Worm (Caenorhabditis elegans) whole organism, early embryonic: ENCODE data around the gene Y17G7B.12.
A peak's percentile ranks its signal among the peaks of the same experiment; 100 is the strongest.

Experiments used
- B0310.2 ChIP-seq: sonication (generic microtip); optimal IDR thresholded peaks from 2 replicates; lab custom pipeline; 2016; ENCODE audit warnings: mild to moderate bottlenecking, missing genetic modification characterization, missing compliant biosample characterization
- F13C5.2 ChIP-seq: sonication (generic microtip); optimal IDR thresholded peaks from 2 replicates; lab custom pipeline; 2017; ENCODE audit warnings: mild to moderate bottlenecking, missing genetic modification characterization, inconsistent platforms, missing compliant biosample characterization
- aly-1 ChIP-seq: sonication (generic microtip); optimal IDR thresholded peaks from 2 replicates; lab custom pipeline; 2016; ENCODE audit warnings: missing genetic modification characterization, missing compliant biosample characterization
- ama-1 ChIP-seq: fragments of 150-350 bp; optimal IDR thresholded peaks from 2 replicates; lab custom pipeline; 2014
- ceh-13 ChIP-seq: fragments of 200-800 bp; sonication (Bioruptor generic); optimal IDR thresholded peaks from 2 replicates; lab custom pipeline; 2018; ENCODE audit warnings: mild to moderate bottlenecking, missing genetic modification characterization, missing compliant biosample characterization
- ceh-36 ChIP-seq: sonication (generic microtip); optimal IDR thresholded peaks from 2 replicates; lab custom pipeline; 2016; ENCODE audit warnings: missing genetic modification characterization, inconsistent platforms, missing compliant biosample characterization
- ets-7 ChIP-seq: sonication (generic microtip); optimal IDR thresholded peaks from 2 replicates; lab custom pipeline; 2016; ENCODE audit warnings: missing genotype, missing genetic modification characterization, missing compliant biosample characterization
- flt-1 ChIP-seq: fragments of 200-800 bp; sonication (Bioruptor generic); IDR thresholded peaks from 2 replicates; pipeline ENCODE4 v1.3.6; 2022; ENCODE audit warnings: missing genetic modification characterization, missing compliant biosample characterization
- hmbx-1 ChIP-seq: sonication (generic microtip); optimal IDR thresholded peaks from 2 replicates; lab custom pipeline; 2016; ENCODE audit warnings: mild to moderate bottlenecking, missing genetic modification characterization, missing compliant biosample characterization
- hmg-4 ChIP-seq: fragments of 200-800 bp; sonication (Bioruptor generic); optimal IDR thresholded peaks from 2 replicates; lab custom pipeline; 2018; ENCODE audit warnings: mild to moderate bottlenecking, missing genetic modification characterization, missing compliant biosample characterization
- hnd-1 ChIP-seq: sonication (generic microtip); optimal IDR thresholded peaks from 2 replicates; lab custom pipeline; 2016; ENCODE audit warnings: missing genetic modification characterization, missing compliant biosample characterization
- pes-1 ChIP-seq: fragments of 200-800 bp; sonication (Bioruptor generic); IDR thresholded peaks from 2 replicates; pipeline ENCODE4 v1.3.6; 2022; ENCODE audit warnings: missing genetic modification reagents, missing genetic modification characterization, missing compliant biosample characterization
- scrt-1 ChIP-seq: fragments of 200-800 bp; sonication (Bioruptor generic); IDR thresholded peaks from 2 replicates; pipeline ENCODE4 v1.3.6; 2022; ENCODE audit warnings: missing genetic modification characterization, missing compliant biosample characterization
- sea-1 ChIP-seq: fragments of 200-800 bp; sonication (Bioruptor generic); conservative IDR thresholded peaks from 2 replicates; pipeline ENCODE4 v1.3.6; 2022; ENCODE audit warnings: missing genetic modification characterization, missing compliant biosample characterization
- tbx-11 ChIP-seq: fragments of 200-800 bp; sonication (Bioruptor generic); IDR thresholded peaks from 2 replicates; pipeline ENCODE4 v1.3.6; 2022; ENCODE audit warnings: missing genetic modification characterization, missing compliant biosample characterization
- tbx-37 ChIP-seq: fragments of 200-800 bp; sonication (Bioruptor generic); conservative IDR thresholded peaks from 2 replicates; pipeline ENCODE4 v1.3.6; 2022; ENCODE audit warnings: missing genetic modification reagents, missing genetic modification characterization, missing compliant biosample characterization
- tra-4 ChIP-seq: sonication (generic microtip); optimal IDR thresholded peaks from 2 replicates; lab custom pipeline; 2017; ENCODE audit warnings: missing genetic modification characterization, missing compliant biosample characterization

Gene Y17G7B.12

ce11 chrII:11979449-11980095 is 44.1 kb upstream of the Y17G7B.12 start, which contains the start of the genes ash-2 and Y17G7B.20:
Gene ash-2, plus strand, starts transcription at chrII:11979838.
Gene Y17G7B.20, minus strand, starts transcription at chrII:11979844.
- TF ChIP-seq hmg-4 (peak; percentile 58), pes-1 (GFP tag; lab: Robert Waterston, UW) (no peak), F13C5.2 (tag; lab: Kevin White, UChicago) (peak; percentile 74), tbx-37 (GFP tag; lab: Robert Waterston, UW) (no peak), ama-1 (lab: Kevin White, UChicago) (peak; percentile 72), ceh-13 (GFP tag; lab: Kevin White, UChicago) (no peak), flt-1 (GFP tag; lab: Robert Waterston, UW) (no peak)

- TF ChIP-seq F13C5.2 (tag; lab: Kevin White, UChicago) (peak; percentile 62), tbx-11 (GFP tag; lab: Robert Waterston, UW) (no peak), pes-1 (GFP tag; lab: Robert Waterston, UW) (0 out of 2 replicates have a peak, but pooled peaks have one; percentile 41), ceh-13 (GFP tag; lab: Kevin White, UChicago) (no peak), aly-1 (tag; lab: Kevin White, UChicago) (no peak), sea-1 (no peak), tbx-37 (GFP tag; lab: Robert Waterston, UW) (0 out of 2 replicates have a peak, but pooled peaks have one; percentile 35), ets-7 (tag; lab: Kevin White, UChicago) (no peak), scrt-1 (GFP tag; lab: Robert Waterston, UW) (no peak), tra-4 (tag; lab: Kevin White, UChicago) (no peak), flt-1 (GFP tag; lab: Robert Waterston, UW) (no peak), B0310.2 (tag; lab: Kevin White, UChicago) (no peak), hmg-4 (no peak), ceh-36 (no peak), hnd-1 (tag; lab: Kevin White, UChicago) (no peak)
Observed at ce11 chrII:11980110-11980509, 43.6 kb upstream of the Y17G7B.12 start.

ce11 chrII:11988724-11989123 is 34.9 kb upstream of the Y17G7B.12 start, which contains the start of gene Y17G7B.3:
Gene Y17G7B.3, plus strand, starts transcription at chrII:11989024.
- peak; percentile 37 for TF ChIP-seq ama-1 (lab: Kevin White, UChicago)
- TF ChIP-seq F13C5.2 (tag; lab: Kevin White, UChicago) = no peak

ce11 chrII:11992701-11993100 is 31.0 kb upstream of the Y17G7B.12 start, which contains the start of gene dhps-1:
Gene dhps-1, plus strand, starts transcription at chrII:11993001.
- TF ChIP-seq sea-1 = no peak
- TF ChIP-seq aly-1 (tag; lab: Kevin White, UChicago) = no peak
- TF ChIP-seq ceh-13 (GFP tag; lab: Kevin White, UChicago) = no peak
- TF ChIP-seq tbx-37 (GFP tag; lab: Robert Waterston, UW) = no peak
- TF ChIP-seq tra-4 (tag; lab: Kevin White, UChicago) = no peak
- no peak for TF ChIP-seq ets-7 (tag; lab: Kevin White, UChicago)
- TF ChIP-seq pes-1 (GFP tag; lab: Robert Waterston, UW) = no peak
- TF ChIP-seq hmg-4 = no peak
- TF ChIP-seq ama-1 (lab: Kevin White, UChicago) = no peak
- no peak for TF ChIP-seq tbx-11 (GFP tag; lab: Robert Waterston, UW)
- no peak for TF ChIP-seq flt-1 (GFP tag; lab: Robert Waterston, UW)
- TF ChIP-seq F13C5.2 (tag; lab: Kevin White, UChicago) = no peak
- no peak for TF ChIP-seq B0310.2 (tag; lab: Kevin White, UChicago)
- no peak for TF ChIP-seq hmbx-1 (tag; lab: Kevin White, UChicago)
- TF ChIP-seq scrt-1 (GFP tag; lab: Robert Waterston, UW) = no peak
- TF ChIP-seq ceh-36 = no peak
- TF ChIP-seq hnd-1 (tag; lab: Kevin White, UChicago) = no peak

- TF ChIP-seq hmbx-1 (tag; lab: Kevin White, UChicago) = no peak
- TF ChIP-seq pes-1 (GFP tag; lab: Robert Waterston, UW) = no peak
- TF ChIP-seq tbx-37 (GFP tag; lab: Robert Waterston, UW) = no peak
- no peak for TF ChIP-seq ets-7 (tag; lab: Kevin White, UChicago)
- TF ChIP-seq ceh-36 = no peak
- TF ChIP-seq ceh-13 (GFP tag; lab: Kevin White, UChicago) = no peak
- TF ChIP-seq scrt-1 (GFP tag; lab: Robert Waterston, UW) = no peak
- TF ChIP-seq hmg-4 = no peak
- no peak for TF ChIP-seq tra-4 (tag; lab: Kevin White, UChicago)
- TF ChIP-seq ama-1 (lab: Kevin White, UChicago) = no peak
- no peak for TF ChIP-seq F13C5.2 (tag; lab: Kevin White, UChicago)
- no peak for TF ChIP-seq tbx-11 (GFP tag; lab: Robert Waterston, UW)
- TF ChIP-seq sea-1 = no peak
- TF ChIP-seq B0310.2 (tag; lab: Kevin White, UChicago) = no peak
- TF ChIP-seq aly-1 (tag; lab: Kevin White, UChicago) = no peak
- no peak for TF ChIP-seq flt-1 (GFP tag; lab: Robert Waterston, UW)
- no peak for TF ChIP-seq hnd-1 (tag; lab: Kevin White, UChicago)
Observed at ce11 chrII:11994940-11995339, 28.7 kb upstream of the Y17G7B.12 start.

- TF ChIP-seq ets-7 (tag; lab: Kevin White, UChicago) (no peak), ama-1 (lab: Kevin White, UChicago) (no peak), tbx-37 (GFP tag; lab: Robert Waterston, UW) (no peak), ceh-13 (GFP tag; lab: Kevin White, UChicago) (no peak), tbx-11 (GFP tag; lab: Robert Waterston, UW) (no peak), hmbx-1 (tag; lab: Kevin White, UChicago) (no peak), aly-1 (tag; lab: Kevin White, UChicago) (no peak), scrt-1 (GFP tag; lab: Robert Waterston, UW) (no peak), F13C5.2 (tag; lab: Kevin White, UChicago) (no peak), hnd-1 (tag; lab: Kevin White, UChicago) (no peak), tra-4 (tag; lab: Kevin White, UChicago) (no peak), hmg-4 (no peak), B0310.2 (tag; lab: Kevin White, UChicago) (no peak), ceh-36 (no peak), sea-1 (no peak), pes-1 (GFP tag; lab: Robert Waterston, UW) (no peak), flt-1 (GFP tag; lab: Robert Waterston, UW) (no peak)
Observed at ce11 chrII:11998903-11999302, 24.8 kb upstream of the Y17G7B.12 start, which contains the start of gene Y17G7B.23. Gene Y17G7B.23, plus strand, starts transcription at chrII:11999203.
